Worm (Caenorhabditis elegans) whole organism, late embryonic: Measurements from ENCODE around the gene K08D10.10.

ENCODE experiments used
- K02D7.2 ChIP-seq: sonication (generic microtip); optimal IDR thresholded peaks from 2 replicates; lab custom pipeline; 2017; ENCODE audit warnings: mild to moderate bottlenecking, missing genetic modification characterization, missing compliant biosample characterization
- T23F11.4 ChIP-seq: fragments of 200-800 bp; sonication (Bioruptor generic); optimal IDR thresholded peaks from 2 replicates; lab custom pipeline; 2018; ENCODE audit warnings: mild to moderate bottlenecking, missing genetic modification characterization, missing compliant biosample characterization
- ahr-1 ChIP-seq: sonication (generic microtip); optimal IDR thresholded peaks from 2 replicates; lab custom pipeline; 2016; ENCODE audit warnings: missing genetic modification characterization, missing compliant biosample characterization
- ceh-14 ChIP-seq: sonication (generic microtip); optimal IDR thresholded peaks from 2 replicates; lab custom pipeline; 2016; ENCODE audit warnings: missing genotype, missing genetic modification characterization, missing compliant biosample characterization
- ceh-22 ChIP-seq: sonication (generic microtip); optimal IDR thresholded peaks from 2 replicates; lab custom pipeline; 2017; ENCODE audit warnings: missing biosample characterization, missing genetic modification characterization
- ceh-24 ChIP-seq: sonication (generic microtip); optimal IDR thresholded peaks from 2 replicates; lab custom pipeline; 2016; ENCODE audit warnings: mild to moderate bottlenecking, missing genetic modification characterization, missing compliant biosample characterization
- ceh-34 ChIP-seq: sonication (generic microtip); optimal IDR thresholded peaks from 2 replicates; lab custom pipeline; 2016; ENCODE audit warnings: mild to moderate bottlenecking, missing genetic modification characterization, missing compliant biosample characterization
- ceh-6 ChIP-seq: fragments of 200-800 bp; sonication (Bioruptor generic); optimal IDR thresholded peaks from 2 replicates; lab custom pipeline; 2018; ENCODE audit warnings: mild to moderate bottlenecking, missing genetic modification characterization, missing compliant biosample characterization
- ceh-9 ChIP-seq: sonication (generic microtip); optimal IDR thresholded peaks from 2 replicates; lab custom pipeline; 2016; ENCODE audit warnings: mild to moderate bottlenecking, missing genetic modification characterization, inconsistent platforms, missing compliant biosample characterization
- elt-2 ChIP-seq: sonication (generic microtip); optimal IDR thresholded peaks from 2 replicates; lab custom pipeline; 2016; ENCODE audit warnings: missing genetic modification reagents, missing genetic modification characterization, missing compliant biosample characterization
- ets-4 ChIP-seq: sonication (generic microtip); optimal IDR thresholded peaks from 2 replicates; lab custom pipeline; 2016; ENCODE audit warnings: missing genetic modification characterization, missing compliant biosample characterization
- eyg-1 ChIP-seq: sonication (generic microtip); optimal IDR thresholded peaks from 2 replicates; lab custom pipeline; 2016; ENCODE audit warnings: missing genotype, missing genetic modification characterization, missing compliant biosample characterization
- fkh-6 ChIP-seq: sonication (generic microtip); optimal IDR thresholded peaks from 2 replicates; lab custom pipeline; 2016; ENCODE audit warnings: missing genetic modification characterization, missing compliant biosample characterization
- hlh-6 ChIP-seq: sonication (generic microtip); optimal IDR thresholded peaks from 2 replicates; lab custom pipeline; 2016; ENCODE audit warnings: missing genotype, missing genetic modification characterization, missing compliant biosample characterization
- lim-6 ChIP-seq: sonication (generic microtip); optimal IDR thresholded peaks from 2 replicates; lab custom pipeline; 2016; ENCODE audit warnings: missing genetic modification characterization, missing compliant biosample characterization
- lin-11 ChIP-seq: fragments of 200-800 bp; sonication (Bioruptor generic); optimal IDR thresholded peaks from 2 replicates; lab custom pipeline; 2018; ENCODE audit warnings: mild to moderate bottlenecking, missing genetic modification characterization, missing compliant biosample characterization
- nfya-1 ChIP-seq: sonication (generic microtip); optimal IDR thresholded peaks from 2 replicates; lab custom pipeline; 2017; ENCODE audit warnings: missing genetic modification characterization, mild to moderate bottlenecking, missing compliant biosample characterization, antibody characterized with exemption, moderate library complexity
- npax-4 ChIP-seq: sonication (generic microtip); optimal IDR thresholded peaks from 2 replicates; lab custom pipeline; 2016; ENCODE audit warnings: missing genetic modification characterization, missing compliant biosample characterization
- pag-3 ChIP-seq: sonication (generic microtip); optimal IDR thresholded peaks from 2 replicates; lab custom pipeline; 2016; ENCODE audit warnings: missing compliant biosample characterization, missing genetic modification characterization, borderline replicate concordance
- pat-9 ChIP-seq: fragments of 200-800 bp; sonication (Bioruptor generic); optimal IDR thresholded peaks from 2 replicates; lab custom pipeline; 2018; ENCODE audit warnings: mild to moderate bottlenecking, missing genetic modification characterization, moderate library complexity, missing compliant biosample characterization
- pha-2 ChIP-seq: sonication (generic microtip); optimal IDR thresholded peaks from 2 replicates; lab custom pipeline; 2017; ENCODE audit warnings: mild to moderate bottlenecking, missing genetic modification characterization, missing compliant biosample characterization
- pqm-1 ChIP-seq: sonication (generic microtip); optimal IDR thresholded peaks from 2 replicates; lab custom pipeline; 2016; ENCODE audit warnings: missing genetic modification characterization, missing compliant biosample characterization
- ref-2 ChIP-seq: sonication (generic microtip); optimal IDR thresholded peaks from 2 replicates; lab custom pipeline; 2016; ENCODE audit warnings: missing genetic modification characterization, missing compliant biosample characterization
- sdc-2 ChIP-seq: sonication (generic microtip); optimal IDR thresholded peaks from 2 replicates; lab custom pipeline; 2016; ENCODE audit warnings: missing genotype, missing genetic modification characterization, missing compliant biosample characterization
- sox-2 ChIP-seq: fragments of 200-800 bp; sonication (Bioruptor generic); IDR thresholded peaks from 2 replicates; pipeline ENCODE4 v1.3.6; 2022; ENCODE audit warnings: missing genetic modification reagents, missing genetic modification characterization, missing compliant biosample characterization
- sox-4 ChIP-seq: sonication (generic microtip); optimal IDR thresholded peaks from 2 replicates; lab custom pipeline; 2017; ENCODE audit warnings: mild to moderate bottlenecking, missing genetic modification characterization, inconsistent platforms, missing compliant biosample characterization
- syd-9 ChIP-seq: sonication (generic microtip); optimal IDR thresholded peaks from 2 replicates; lab custom pipeline; 2016; ENCODE audit warnings: mild to moderate bottlenecking, missing genetic modification characterization, moderate library complexity, missing compliant biosample characterization
- tbx-7 ChIP-seq: sonication (generic microtip); optimal IDR thresholded peaks from 2 replicates; lab custom pipeline; 2016; ENCODE audit warnings: missing genotype, missing genetic modification characterization, missing compliant biosample characterization
- unc-3 ChIP-seq, 2 experiments: fragments of 200-800 bp in 1 of 2; sonication (Bioruptor generic) in 1 of 2; sonication (generic microtip) in 1 of 2; conservative IDR thresholded peaks in 1 of 2; optimal IDR thresholded peaks in 1 of 2; 2 replicates each; pipeline versions ENCODE4 v1.3.6 to Lab custom; 2016 to 2022; ENCODE audit warnings: missing compliant biosample characterization in 2 of 2, missing genetic modification characterization in 2 of 2, missing genetic modification reagents in 1 of 2
- unc-42 ChIP-seq: sonication (generic microtip); optimal IDR thresholded peaks from 2 replicates; lab custom pipeline; 2016; ENCODE audit warnings: missing genotype, missing genetic modification characterization, missing compliant biosample characterization
- unc-55 ChIP-seq: sonication (generic microtip); optimal IDR thresholded peaks from 2 replicates; lab custom pipeline; 2017; ENCODE audit warnings: missing biosample characterization, missing genetic modification reagents, missing genetic modification characterization
- unc-86 ChIP-seq: sonication (generic microtip); optimal IDR thresholded peaks from 2 replicates; lab custom pipeline; 2016; ENCODE audit warnings: missing genetic modification characterization, missing compliant biosample characterization
- zip-5 ChIP-seq: sonication (generic microtip); optimal IDR thresholded peaks from 2 replicates; lab custom pipeline; 2016; ENCODE audit warnings: missing genetic modification characterization, missing compliant biosample characterization

The K08D10.10 gene

DNA sequence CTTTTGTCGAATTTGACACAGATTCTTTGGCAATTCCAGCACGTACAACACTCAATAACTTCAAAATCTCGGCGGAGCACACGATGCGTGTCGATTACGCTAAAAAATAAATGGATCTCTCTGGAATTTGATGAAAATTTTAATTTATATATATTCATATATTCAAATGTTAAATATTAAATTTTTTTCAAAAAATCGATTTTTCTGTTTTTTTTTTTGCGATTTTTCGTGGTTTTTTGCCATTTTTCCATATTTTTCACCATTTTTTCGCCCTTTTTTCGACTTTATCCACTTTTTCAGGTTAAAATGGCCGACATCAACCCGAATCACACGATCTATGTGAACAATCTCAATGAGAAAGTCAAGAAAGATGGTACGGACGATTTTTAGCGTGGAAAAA lies 21.8 kb downstream of the K08D10.10 start, which contains the start of gene rnp-3:
Gene rnp-3 (plus strand): TSS at position 301 of the 400 bp plus-strand sequence.
- no peak for TF ChIP-seq unc-55 (GFP tag; lab: Kevin White, UChicago)

DNA sequence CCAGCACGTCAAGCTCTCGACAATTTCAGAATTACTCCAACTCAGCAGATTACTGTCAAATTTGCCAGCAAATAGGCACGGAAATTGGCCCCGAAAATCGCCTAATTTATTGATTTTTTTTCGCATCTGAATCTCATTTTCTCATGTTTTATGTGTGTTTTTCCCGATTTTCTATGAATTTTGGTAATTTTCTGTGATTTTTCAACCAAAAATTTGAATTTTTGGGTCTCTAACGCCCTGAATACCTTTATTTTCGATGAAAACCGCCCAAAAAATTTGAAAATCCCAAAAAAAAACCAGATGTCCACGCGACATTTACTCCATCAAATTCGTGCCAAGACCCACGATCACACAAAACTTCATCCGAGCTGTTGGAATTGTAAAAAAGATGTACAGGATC lies 24.1 kb downstream of the K08D10.10 start, which contains the start of gene dnj-15:
Gene dnj-15 (plus strand): TSS at position 301 of the 400 bp plus-strand sequence.
- TF ChIP-seq ceh-22 (tag; lab: Kevin White, UChicago) (no peak), ref-2 (no peak), sox-4 (no peak), unc-3 (GFP tag; conservative IDR thresholded peaks at IDR 0.05; lab: Robert Waterston, UW) (no peak), unc-3 (tag; optimal IDR thresholded peaks at IDR 0.05; lab: Kevin White, UChicago) (no peak)

DNA sequence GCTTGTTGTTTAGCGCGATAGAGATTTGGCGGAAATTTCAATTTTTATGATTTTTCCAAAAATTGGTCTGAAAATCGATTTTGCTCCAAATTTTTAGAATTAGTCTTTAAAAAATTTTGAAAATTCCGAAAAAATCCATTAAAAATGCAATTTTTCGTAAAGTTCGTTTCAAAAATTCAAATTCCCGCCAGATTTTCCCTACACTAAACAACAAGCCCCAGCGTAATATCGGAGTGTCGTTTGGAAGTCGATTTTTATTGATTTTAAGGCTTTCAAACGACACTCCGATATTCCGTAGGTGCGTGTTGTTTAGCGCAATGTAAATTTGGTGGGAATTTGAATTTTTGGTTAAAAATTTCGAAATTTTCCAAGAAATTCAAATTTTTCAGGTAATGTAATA lies 24.6 kb downstream of the K08D10.10 start:
- TF ChIP-seq npax-4 (tag; lab: Kevin White, UChicago) = no peak
- TF ChIP-seq ceh-9 (tag; lab: Kevin White, UChicago) = no peak
- TF ChIP-seq unc-3 (GFP tag; conservative IDR thresholded peaks at IDR 0.05; lab: Robert Waterston, UW) = no peak
- TF ChIP-seq unc-3 (tag; optimal IDR thresholded peaks at IDR 0.05; lab: Kevin White, UChicago) = no peak
- no peak for TF ChIP-seq unc-86 (tag; lab: Kevin White, UChicago)
- TF ChIP-seq hlh-6 (tag; lab: Kevin White, UChicago) = no peak
- no peak for TF ChIP-seq unc-42
- no peak for TF ChIP-seq elt-2 (tag; lab: Kevin White, UChicago)
- no peak for TF ChIP-seq ceh-6
- no peak for TF ChIP-seq zip-5 (tag; lab: Kevin White, UChicago)

DNA sequence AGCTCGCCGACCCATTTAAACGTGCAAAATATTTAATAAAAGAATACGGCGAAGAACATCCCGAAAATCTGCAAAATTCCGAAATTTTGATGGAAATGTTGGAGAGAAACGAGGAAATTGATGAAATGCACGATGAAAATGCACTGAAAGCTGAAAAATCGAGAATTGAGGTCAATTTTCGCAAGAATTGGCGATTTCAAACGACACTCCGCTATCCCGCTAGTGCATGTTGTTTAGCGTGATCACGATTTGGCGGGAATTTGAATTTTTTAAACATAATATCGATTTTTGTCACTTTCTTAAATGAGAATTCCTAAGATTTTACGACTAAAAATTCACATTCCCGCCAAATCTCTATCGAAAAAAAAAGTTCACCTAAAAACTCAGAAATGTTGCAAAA lies 25.5 kb downstream of the K08D10.10 start:
- TF ChIP-seq lim-6 (no peak), syd-9 (tag; lab: Kevin White, UChicago) (no peak), ceh-9 (tag; lab: Kevin White, UChicago) (no peak), lin-11 (tag; lab: Kevin White, UChicago) (no peak), sox-2 (GFP tag; lab: Robert Waterston, UW) (no peak), T23F11.4 (no peak), ceh-24 (tag; lab: Kevin White, UChicago) (no peak), pat-9 (tag; lab: Kevin White, UChicago) (no peak), fkh-6 (tag; lab: Kevin White, UChicago) (no peak), pha-2 (tag; lab: Kevin White, UChicago) (no peak), sdc-2 (tag; lab: Kevin White, UChicago) (no peak), ets-4 (tag; lab: Kevin White, UChicago) (no peak), ceh-14 (no peak), nfya-1 (tag; lab: Kevin White, UChicago) (no peak), unc-3 (GFP tag; conservative IDR thresholded peaks at IDR 0.05; lab: Robert Waterston, UW) (no peak), unc-3 (tag; optimal IDR thresholded peaks at IDR 0.05; lab: Kevin White, UChicago) (no peak), pag-3 (tag; lab: Kevin White, UChicago) (no peak), ahr-1 (no peak), ceh-34 (tag; lab: Kevin White, UChicago) (no peak), tbx-7 (no peak)

DNA sequence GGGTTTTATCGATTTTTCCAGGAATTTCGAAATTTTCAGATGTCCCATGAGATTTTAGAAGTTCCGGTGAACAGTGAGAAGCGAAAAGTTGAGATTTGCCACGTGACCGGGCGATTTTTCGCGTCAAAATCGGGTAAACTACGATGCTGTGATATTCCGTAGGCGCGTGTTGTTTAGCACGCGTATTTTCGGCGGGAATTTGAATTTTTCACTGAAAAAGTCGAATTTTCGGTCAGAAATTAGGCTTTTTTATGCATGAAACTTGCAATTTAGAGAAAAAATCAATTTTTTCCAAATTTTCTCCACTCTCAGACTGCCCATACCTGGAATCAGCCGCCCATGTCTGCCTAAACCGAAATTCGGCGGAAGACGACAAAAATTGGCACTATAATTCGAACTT lies 26.4 kb downstream of the K08D10.10 start, which contains the start of gene tsen-34:
Gene tsen-34 (plus strand): TSS at position 34 of the 400 bp plus-strand sequence.
- TF ChIP-seq zip-5 (tag; lab: Kevin White, UChicago) (no peak), ceh-24 (tag; lab: Kevin White, UChicago) (no peak), K02D7.2 (no peak), pqm-1 (no peak), eyg-1 (no peak)
